Fruit fly (Drosophila melanogaster) whole organism, embryonic: ENCODE data around the gene CG32026.
A peak's percentile ranks its signal among the peaks of the same experiment; 100 is the strongest.

ENCODE experiments used
- Antp ChIP-seq: fragments of 200-800 bp; sonication (Bioruptor generic); optimal IDR thresholded peaks from 3 replicates; lab custom pipeline; 2016; ENCODE audit warnings: missing biosample characterization, missing genetic modification characterization
- Atf6 ChIP-seq: fragments of 200-800 bp; sonication (Bioruptor generic); IDR thresholded peaks from 2 replicates; pipeline ENCODE4 v1.3.6; 2022; ENCODE audit warnings: missing biosample characterization, missing genetic modification characterization
- B-H2 ChIP-seq: fragments of 200-800 bp; sonication (Bioruptor generic); optimal IDR thresholded peaks from 2 replicates; lab custom pipeline; 2018; ENCODE audit warnings: missing biosample characterization, mild to moderate bottlenecking, missing genetic modification characterization
- CG1024 ChIP-seq: fragments of 200-800 bp; sonication (Bioruptor generic); IDR thresholded peaks from 2 replicates; pipeline ENCODE4 v1.3.6; 2022; ENCODE audit warnings: missing biosample characterization, missing genetic modification characterization
- CG10654 ChIP-seq: fragments of 200-800 bp; sonication (Bioruptor generic); optimal IDR thresholded peaks from 2 replicates; lab custom pipeline; 2016; ENCODE audit warnings: missing biosample characterization, missing genetic modification characterization
- CG10959 ChIP-seq: fragments of 200-800 bp; sonication (Bioruptor generic); IDR thresholded peaks from 2 replicates; pipeline ENCODE4 v1.3.6; 2022; ENCODE audit warnings: missing biosample characterization, missing genetic modification characterization
- CG11504 ChIP-seq: fragments of 200-800 bp; sonication (Bioruptor generic); optimal IDR thresholded peaks from 3 replicates; lab custom pipeline; 2019; ENCODE audit warnings: missing biosample characterization, mild to moderate bottlenecking, missing genetic modification characterization, moderate library complexity
- CG12391 ChIP-seq: fragments of 200-800 bp; sonication (Bioruptor generic); optimal IDR thresholded peaks from 3 replicates; lab custom pipeline; 2018; ENCODE audit warnings: missing biosample characterization, mild to moderate bottlenecking, missing genetic modification characterization, moderate library complexity
- CG14014 ChIP-seq: fragments of 200-800 bp; sonication (Bioruptor generic); IDR thresholded peaks from 2 replicates; pipeline ENCODE4 v1.3.6; 2022; ENCODE audit warnings: missing biosample characterization, missing genetic modification characterization
- CG14667 ChIP-seq: fragments of 200-800 bp; sonication (Bioruptor generic); IDR thresholded peaks from 2 replicates; pipeline ENCODE4 v1.3.6; 2022; ENCODE audit warnings: missing biosample characterization, missing genetic modification characterization
- CG15073 ChIP-seq: fragments of 200-800 bp; sonication (Bioruptor generic); optimal IDR thresholded peaks from 2 replicates; lab custom pipeline; 2016; ENCODE audit warnings: missing biosample characterization, missing genetic modification characterization
- CG16813 ChIP-seq: fragments of 200-800 bp; sonication (Bioruptor generic); IDR thresholded peaks from 3 replicates; pipeline ENCODE4 v1.3.6; 2022; ENCODE audit warnings: missing biosample characterization, missing genetic modification characterization; ENCODE audit not compliant: partially characterized antibody
- CG16815 ChIP-seq: fragments of 200-800 bp; sonication (Bioruptor generic); optimal IDR thresholded peaks from 3 replicates; lab custom pipeline; 2017; ENCODE audit warnings: missing biosample characterization, mild to moderate bottlenecking, missing genetic modification characterization
- CG17385 ChIP-seq: fragments of 200-800 bp; sonication (Bioruptor generic); optimal IDR thresholded peaks from 3 replicates; lab custom pipeline; 2018; ENCODE audit warnings: missing biosample characterization, mild to moderate bottlenecking, missing genetic modification characterization
- CG17802 ChIP-seq: fragments of 200-800 bp; sonication (Bioruptor generic); optimal IDR thresholded peaks from 2 replicates; lab custom pipeline; 2018; ENCODE audit warnings: missing biosample characterization, mild to moderate bottlenecking, missing genetic modification characterization, moderate library complexity
- CG18619 ChIP-seq: fragments of 200-800 bp; sonication (Bioruptor generic); optimal IDR thresholded peaks from 3 replicates; lab custom pipeline; 2017; ENCODE audit warnings: missing biosample characterization, mild to moderate bottlenecking, missing genetic modification characterization
- CG30020 ChIP-seq: fragments of 200-800 bp; optimal IDR thresholded peaks from 2 replicates; lab custom pipeline; 2019; ENCODE audit warnings: missing biosample characterization, mild to moderate bottlenecking, missing genetic modification characterization, moderate library complexity
- CG31388 ChIP-seq: fragments of 200-800 bp; sonication (Bioruptor generic); optimal IDR thresholded peaks from 2 replicates; lab custom pipeline; 2016; ENCODE audit warnings: missing biosample characterization, missing genetic modification characterization
- CG32767 ChIP-seq: fragments of 200-800 bp; sonication (Bioruptor generic); IDR thresholded peaks from 2 replicates; pipeline ENCODE4 v1.3.6; 2022; ENCODE audit warnings: missing biosample characterization, missing genetic modification characterization
- CG4282 ChIP-seq: fragments of 200-800 bp; sonication (Bioruptor generic); optimal IDR thresholded peaks from 2 replicates; lab custom pipeline; 2016; ENCODE audit warnings: missing biosample characterization, missing genetic modification characterization
- CG4404 ChIP-seq: fragments of 200-800 bp; sonication (Bioruptor generic); IDR thresholded peaks from 2 replicates; pipeline ENCODE4 v1.3.6; 2022; ENCODE audit warnings: missing biosample characterization, missing genetic modification characterization
- CG9609 ChIP-seq: fragments of 200-800 bp; sonication (Bioruptor generic); optimal IDR thresholded peaks from 3 replicates; lab custom pipeline; 2016; ENCODE audit warnings: missing biosample characterization, missing genetic modification characterization
- CG9932 ChIP-seq: fragments of 200-800 bp; sonication (Bioruptor generic); IDR thresholded peaks from 2 replicates; pipeline ENCODE4 v1.3.6; 2022; ENCODE audit warnings: missing biosample characterization, missing genetic modification characterization
- CHES-1-like ChIP-seq: fragments of 200-800 bp; sonication (Bioruptor generic); optimal IDR thresholded peaks from 2 replicates; lab custom pipeline; 2016; ENCODE audit warnings: missing biosample characterization, missing genetic modification characterization
- Dek ChIP-seq: fragments of 200-800 bp; sonication (Bioruptor generic); optimal IDR thresholded peaks from 3 replicates; lab custom pipeline; 2019; ENCODE audit warnings: missing biosample characterization, mild to moderate bottlenecking, missing genetic modification characterization, moderate library complexity
- Lim3 ChIP-seq: fragments of 200-800 bp; sonication (Bioruptor generic); IDR thresholded peaks from 2 replicates; pipeline ENCODE4 v1.3.6; 2022; ENCODE audit warnings: missing biosample characterization, missing genetic modification characterization
- Mad ChIP-seq: fragments of 200-800 bp; sonication (Bioruptor generic); optimal IDR thresholded peaks from 2 replicates; lab custom pipeline; 2016; ENCODE audit warnings: missing biosample characterization, missing genetic modification characterization
- NC2α ChIP-seq: fragments of 200-800 bp; sonication (Bioruptor generic); optimal IDR thresholded peaks from 2 replicates; lab custom pipeline; 2016; ENCODE audit warnings: missing biosample characterization, missing genetic modification characterization
- Nf-YA ChIP-seq: fragments of 200-800 bp; sonication (Bioruptor generic); IDR thresholded peaks from 2 replicates; pipeline ENCODE4 v1.3.6; 2022; ENCODE audit warnings: missing biosample characterization, missing genetic modification characterization
- Nf-YB ChIP-seq: fragments of 200-800 bp; sonication (Bioruptor generic); optimal IDR thresholded peaks from 3 replicates; lab custom pipeline; 2019; ENCODE audit warnings: missing biosample characterization, mild to moderate bottlenecking, missing genetic modification characterization, moderate library complexity
- PHDP ChIP-seq: fragments of 200-800 bp; sonication (Bioruptor generic); optimal IDR thresholded peaks from 3 replicates; lab custom pipeline; 2018; ENCODE audit warnings: missing biosample characterization, mild to moderate bottlenecking, missing genetic modification characterization, moderate library complexity
- Taf1 ChIP-seq: fragments of 200-800 bp; sonication (Bioruptor generic); IDR thresholded peaks from 2 replicates; pipeline ENCODE4 v1.3.6; 2022; ENCODE audit warnings: missing biosample characterization, missing genetic modification characterization
- Usf ChIP-seq: fragments of 200-800 bp; sonication (Bioruptor generic); optimal IDR thresholded peaks from 2 replicates; lab custom pipeline; 2017; ENCODE audit warnings: missing genotype, missing biosample characterization, missing genetic modification characterization
- abd-A ChIP-seq: fragments of 200-800 bp; sonication (Bioruptor generic); optimal IDR thresholded peaks from 3 replicates; lab custom pipeline; 2019; ENCODE audit warnings: missing biosample characterization, mild to moderate bottlenecking, missing genetic modification characterization, moderate library complexity
- ap ChIP-seq: fragments of 200-800 bp; sonication (Bioruptor generic); IDR thresholded peaks from 2 replicates; pipeline ENCODE4 v1.3.6; 2022; ENCODE audit warnings: missing biosample characterization, missing genetic modification characterization
- ash1 ChIP-seq: fragments of 200-800 bp; sonication (Bioruptor generic); optimal IDR thresholded peaks from 2 replicates; lab custom pipeline; 2018; ENCODE audit warnings: missing biosample characterization, mild to moderate bottlenecking, missing genetic modification characterization
- corto ChIP-seq: fragments of 200-800 bp; sonication (Bioruptor generic); optimal IDR thresholded peaks from 2 replicates; lab custom pipeline; 2016; ENCODE audit warnings: missing biosample characterization, mild to moderate bottlenecking, missing genetic modification characterization, moderate library complexity
- ems ChIP-seq: fragments of 200-800 bp; sonication (Bioruptor generic); optimal IDR thresholded peaks from 3 replicates; lab custom pipeline; 2016; ENCODE audit warnings: missing biosample characterization, missing genetic modification characterization
- en ChIP-seq: fragments of 200-800 bp; sonication (Bioruptor generic); optimal IDR thresholded peaks from 2 replicates; lab custom pipeline; 2016; ENCODE audit warnings: missing biosample characterization, missing genetic modification characterization
- fu2 ChIP-seq: fragments of 200-800 bp; sonication (Bioruptor generic); optimal IDR thresholded peaks from 2 replicates; lab custom pipeline; 2016; ENCODE audit warnings: missing biosample characterization, missing genetic modification characterization
- gfzf ChIP-seq: fragments of 200-800 bp; sonication (Bioruptor generic); optimal IDR thresholded peaks from 2 replicates; lab custom pipeline; 2016; ENCODE audit warnings: missing biosample characterization, mild to moderate bottlenecking, missing genetic modification characterization, moderate library complexity
- gt ChIP-seq: fragments of 200-800 bp; sonication (Bioruptor generic); IDR thresholded peaks from 2 replicates; pipeline ENCODE4 v1.3.6; 2022; ENCODE audit warnings: missing biosample characterization, missing genetic modification characterization
- h ChIP-seq: fragments of >200 bp; optimal IDR thresholded peaks from 2 replicates; lab custom pipeline; 2017
- klu ChIP-seq: fragments of 200-800 bp; sonication (Bioruptor generic); IDR thresholded peaks from 2 replicates; pipeline ENCODE4 v1.3.6; 2022; ENCODE audit warnings: missing biosample characterization, missing genetic modification characterization
- lbe ChIP-seq: fragments of 200-800 bp; sonication (Bioruptor generic); optimal IDR thresholded peaks from 2 replicates; lab custom pipeline; 2016; ENCODE audit warnings: missing biosample characterization, mild to moderate bottlenecking, missing genetic modification characterization
- luna ChIP-seq: fragments of 200-800 bp; sonication (Bioruptor generic); optimal IDR thresholded peaks from 2 replicates; lab custom pipeline; 2016; ENCODE audit warnings: missing biosample characterization, missing genetic modification characterization
- maf-S ChIP-seq: fragments of 200-800 bp; sonication (Bioruptor generic); optimal IDR thresholded peaks from 2 replicates; lab custom pipeline; 2016; ENCODE audit warnings: missing biosample characterization, missing genetic modification characterization
- odd ChIP-seq: fragments of 200-800 bp; sonication (Bioruptor generic); optimal IDR thresholded peaks from 2 replicates; lab custom pipeline; 2017; ENCODE audit warnings: missing biosample characterization, mild to moderate bottlenecking, missing genetic modification characterization
- repo ChIP-seq: fragments of 200-800 bp; sonication (Bioruptor generic); optimal IDR thresholded peaks from 2 replicates; lab custom pipeline; 2016; ENCODE audit warnings: missing biosample characterization, missing genetic modification characterization
- slp2 ChIP-seq: fragments of 200-800 bp; sonication (Bioruptor generic); optimal IDR thresholded peaks from 2 replicates; lab custom pipeline; 2016; ENCODE audit warnings: missing biosample characterization, missing genetic modification characterization
- stc ChIP-seq: fragments of 200-800 bp; sonication (Bioruptor generic); IDR thresholded peaks from 2 replicates; pipeline ENCODE4 v1.3.6; 2022; ENCODE audit warnings: missing biosample characterization, missing genetic modification characterization
- trh ChIP-seq: fragments of 200-800 bp; sonication (Bioruptor generic); optimal IDR thresholded peaks from 2 replicates; lab custom pipeline; 2016; ENCODE audit warnings: missing biosample characterization, missing genetic modification characterization
- yki ChIP-seq: fragments of >200 bp; optimal IDR thresholded peaks from 3 replicates; lab custom pipeline; 2018

CG32026 gene

dm6 chr3L:8841757-8842156, 5.5 kb downstream of the CG32026 start (continued):
- TF ChIP-seq CG16815 (GFP tag; lab: Kevin White, UChicago), result peak; percentile 50
- TF ChIP-seq stc (GFP tag; lab: Robert Waterston, UW), result peak; percentile 84
- TF ChIP-seq CG17802 (tag; lab: Kevin White, UChicago), result peak; percentile 1
- peak; percentile 50; the same call in 1 of the 2 replicates for TF ChIP-seq CG32767 (GFP tag; lab: Robert Waterston, UW)
- TF ChIP-seq CG4404 (GFP tag; lab: Robert Waterston, UW), result peak; percentile 68
- no peak for TF ChIP-seq h (lab: Kevin White, UChicago)
- TF ChIP-seq B-H2 (GFP tag; lab: Kevin White, UChicago), result no peak
- TF ChIP-seq luna (GFP tag; lab: Kevin White, UChicago), result no peak
- peak; percentile 78 for TF ChIP-seq Atf6 (GFP tag; lab: Robert Waterston, UW)
- TF ChIP-seq CG4282 (GFP tag; lab: Kevin White, UChicago), result no peak
- TF ChIP-seq gt (GFP tag; lab: Robert Waterston, UW), result no peak
- TF ChIP-seq trh (GFP tag; lab: Kevin White, UChicago), result no peak
- no peak for TF ChIP-seq ap (GFP tag; lab: Robert Waterston, UW)
- TF ChIP-seq CG17385, result peak; percentile 67
- TF ChIP-seq Nf-YB (GFP tag; lab: Kevin White, UChicago), result peak; percentile 30
- peak; percentile 38 for TF ChIP-seq Mad (GFP tag; lab: Kevin White, UChicago)
- peak; percentile 42; the same call in 1 of the 2 replicates for TF ChIP-seq CG14667 (GFP tag; lab: Robert Waterston, UW)
- TF ChIP-seq CG12391 (tag; lab: Kevin White, UChicago), result peak; percentile 79
- peak; percentile 39 for TF ChIP-seq NC2α
- peak; percentile 66 for TF ChIP-seq ems
- TF ChIP-seq CG9932 (GFP tag; lab: Robert Waterston, UW), result peak; percentile 57
- TF ChIP-seq slp2, result peak; percentile 9
- no peak for TF ChIP-seq gfzf (GFP tag; lab: Kevin White, UChicago)
- peak; percentile 87 for TF ChIP-seq CG11504 (tag; lab: Kevin White, UChicago)
- peak; percentile 47 for TF ChIP-seq maf-S (GFP tag; lab: Kevin White, UChicago)
- TF ChIP-seq Usf (GFP tag; lab: Kevin White, UChicago), result no peak
- TF ChIP-seq ash1 (GFP tag; lab: Kevin White, UChicago), result no peak
- 0 out of 2 replicates have a peak, but pooled peaks have one; percentile 45 for TF ChIP-seq Nf-YA
- TF ChIP-seq klu (GFP tag; lab: Robert Waterston, UW), result 0 out of 2 replicates have a peak, but pooled peaks have one; percentile 51
- peak; percentile 66 for TF ChIP-seq CG18619 (GFP tag; lab: Kevin White, UChicago)
- peak; percentile 83 for TF ChIP-seq CG14014 (GFP tag; lab: Robert Waterston, UW)
- TF ChIP-seq CG31388 (GFP tag; lab: Kevin White, UChicago), result no peak
- TF ChIP-seq CG1024 (GFP tag; lab: Robert Waterston, UW), result peak; percentile 70
- peak; percentile 62 for TF ChIP-seq Antp (GFP tag; lab: Kevin White, UChicago)
- TF ChIP-seq CG16813, result no peak
- TF ChIP-seq CG10654 (GFP tag; lab: Kevin White, UChicago), result peak; percentile 47
- TF ChIP-seq fu2 (GFP tag; lab: Kevin White, UChicago), result peak; percentile 21
- no peak for TF ChIP-seq CG15073 (GFP tag; lab: Kevin White, UChicago)
- TF ChIP-seq abd-A, result no peak
- TF ChIP-seq Taf1 (GFP tag; lab: Robert Waterston, UW), result no peak
- TF ChIP-seq yki (lab: Kevin White, UChicago), result no peak
- TF ChIP-seq repo (GFP tag; lab: Kevin White, UChicago), result peak; percentile 26
- peak; percentile 57 for TF ChIP-seq CG9609
- TF ChIP-seq Lim3 (GFP tag; lab: Robert Waterston, UW), result no peak
- peak; percentile 80 for TF ChIP-seq PHDP (tag; lab: Kevin White, UChicago)
- TF ChIP-seq en (GFP tag; lab: Kevin White, UChicago), result peak; percentile 39
- peak; percentile 62 for TF ChIP-seq Dek (tag; lab: Kevin White, UChicago)
- no peak for TF ChIP-seq CG30020 (tag; lab: Kevin White, UChicago)
- TF ChIP-seq lbe, result no peak
- TF ChIP-seq CG10959 (GFP tag; lab: Robert Waterston, UW), result peak; percentile 45; the same call in 1 of the 2 replicates
- peak; percentile 17 for TF ChIP-seq CHES-1-like (GFP tag; lab: Kevin White, UChicago)
- peak; percentile 12 for TF ChIP-seq odd (GFP tag; lab: Kevin White, UChicago)
- no peak for TF ChIP-seq corto (GFP tag; lab: Kevin White, UChicago)
